Worm (Caenorhabditis elegans) whole organism, L2 larva: ENCODE measurements around the gene C46C2.6.

Experiments
- aly-2 ChIP-seq: fragments of 150-350 bp; optimal IDR thresholded peaks from 2 replicates; lab custom pipeline; 2014; ENCODE audit warnings: missing biosample characterization, missing genetic modification characterization
- ama-1 ChIP-seq: fragments of 150-350 bp; optimal IDR thresholded peaks from 2 replicates; lab custom pipeline; 2018; ENCODE audit warnings: inconsistent platforms
- ceh-16 ChIP-seq: fragments of 150-350 bp; optimal IDR thresholded peaks from 2 replicates; lab custom pipeline; 2014; ENCODE audit warnings: missing biosample characterization, missing genetic modification characterization
- ceh-82 ChIP-seq: fragments of 150-350 bp; optimal IDR thresholded peaks from 2 replicates; lab custom pipeline; 2014; ENCODE audit warnings: missing biosample characterization, missing genetic modification characterization
- gmeb-1 ChIP-seq: fragments of 150-350 bp; optimal IDR thresholded peaks from 2 replicates; lab custom pipeline; 2014; ENCODE audit warnings: missing biosample characterization, missing genetic modification characterization
- lsy-2 ChIP-seq, 2 experiments: fragments of 150-350 bp in 1 of 2; sonication (generic microtip) in 1 of 2; optimal IDR thresholded peaks; 2 replicates each; lab custom pipeline; 2014 to 2017; ENCODE audit warnings: missing biosample characterization in 2 of 2, missing genetic modification characterization in 2 of 2
- nhr-12 ChIP-seq: fragments of 150-350 bp; optimal IDR thresholded peaks from 2 replicates; lab custom pipeline; 2014; ENCODE audit warnings: missing biosample characterization, missing genetic modification characterization
- nhr-77 ChIP-seq: fragments of 150-350 bp; optimal IDR thresholded peaks from 2 replicates; lab custom pipeline; 2014; ENCODE audit warnings: missing biosample characterization, missing genetic modification characterization
- skn-1 ChIP-seq: sonication (generic microtip); optimal IDR thresholded peaks from 2 replicates; lab custom pipeline; 2017; ENCODE audit warnings: missing biosample characterization, missing genetic modification characterization
- snpc-4 ChIP-seq: fragments of 150-350 bp; optimal IDR thresholded peaks from 2 replicates; lab custom pipeline; 2014; ENCODE audit warnings: missing biosample characterization, missing genetic modification characterization
- unc-55 ChIP-seq: fragments of 150-350 bp; sonication (generic microtip); optimal IDR thresholded peaks from 3 replicates; lab custom pipeline; 2014; ENCODE audit warnings: missing biosample characterization, missing genetic modification reagents, missing genetic modification characterization
- unc-62 ChIP-seq: fragments of 150-350 bp; optimal IDR thresholded peaks from 2 replicates; lab custom pipeline; 2014; ENCODE audit warnings: missing biosample characterization, missing genetic modification reagents, missing genetic modification characterization

- TF ChIP-seq nhr-12 (no peak), nhr-77 (tag; lab: Kevin White, UChicago) (no peak), ama-1 (lab: Kevin White, UChicago) (peak; percentile 50), ceh-16 (tag; lab: Kevin White, UChicago) (no peak), unc-62 (no peak), ceh-82 (tag; lab: Kevin White, UChicago) (no peak), gmeb-1 (peak; percentile 78), lsy-2 (tag; optimal IDR thresholded peaks at IDR 0.05; lab: Kevin White, UChicago) (peak in 1 of 2 experiments; percentile 59), snpc-4 (no peak), aly-2 (tag; lab: Kevin White, UChicago) (no peak), skn-1 (tag; lab: Kevin White, UChicago) (no peak), unc-55 (no peak)
Observed at ce11 chrIV:9198136-9198535, 14.1 kb upstream of the C46C2.6 start.
